Worm (Caenorhabditis elegans) whole organism, L4/young adult: ENCODE results near the gene idpb-2.

ENCODE experiments used
- W03F9.2 ChIP-seq: fragments of 150-350 bp; optimal IDR thresholded peaks from 2 replicates; lab custom pipeline; 2014; ENCODE audit warnings: missing biosample characterization, missing genetic modification characterization
- dao-5 ChIP-seq: sonication (generic microtip); optimal IDR thresholded peaks from 2 replicates; lab custom pipeline; 2016; ENCODE audit warnings: missing genotype, missing genetic modification characterization, moderate library complexity, missing compliant biosample characterization
- him-1 ChIP-seq: sonication (generic microtip); optimal IDR thresholded peaks from 2 replicates; lab custom pipeline; 2016; ENCODE audit warnings: missing genotype, missing genetic modification reagents, missing genetic modification characterization, missing compliant biosample characterization

- TF ChIP-seq him-1 (no peak), W03F9.2 (no peak), dao-5 (tag; lab: Kevin White, UChicago) (no peak)
These were observed 16.0 kb upstream of the idpb-2 start, which contains the start of gene txt-9 for ce11 chrII:5085450-5085849.
